Worm (Caenorhabditis elegans) whole organism, late embryonic: ENCODE measurements around the gene C09B9.1.

ENCODE experiments used
- C08G9.2 ChIP-seq: sonication (generic microtip); optimal IDR thresholded peaks from 2 replicates; lab custom pipeline; 2016; ENCODE audit warnings: mild to moderate bottlenecking, missing genetic modification characterization, moderate library complexity, missing compliant biosample characterization
- C38D4.7 ChIP-seq: fragments of 200-800 bp; sonication (Bioruptor generic); optimal IDR thresholded peaks from 2 replicates; lab custom pipeline; 2018; ENCODE audit warnings: mild to moderate bottlenecking, missing genetic modification characterization, moderate library complexity, missing compliant biosample characterization
- K09A11.1 ChIP-seq: sonication (generic microtip); optimal IDR thresholded peaks from 2 replicates; lab custom pipeline; 2017; ENCODE audit warnings: antibody characterized with exemption, mild to moderate bottlenecking, missing genetic modification characterization, missing compliant biosample characterization; ENCODE audit not compliant: insufficient read depth
- ahr-1 ChIP-seq: sonication (generic microtip); optimal IDR thresholded peaks from 2 replicates; lab custom pipeline; 2016; ENCODE audit warnings: missing genetic modification characterization, missing compliant biosample characterization
- ama-1 ChIP-seq: fragments of 150-350 bp; optimal IDR thresholded peaks from 2 replicates; lab custom pipeline; 2014
- ceh-14 ChIP-seq: sonication (generic microtip); optimal IDR thresholded peaks from 2 replicates; lab custom pipeline; 2016; ENCODE audit warnings: missing genotype, missing genetic modification characterization, missing compliant biosample characterization
- ceh-18 ChIP-seq: sonication (generic microtip); optimal IDR thresholded peaks from 2 replicates; lab custom pipeline; 2016; ENCODE audit warnings: missing genetic modification characterization, missing compliant biosample characterization
- ceh-22 ChIP-seq: sonication (generic microtip); optimal IDR thresholded peaks from 2 replicates; lab custom pipeline; 2017; ENCODE audit warnings: missing biosample characterization, missing genetic modification characterization
- ceh-31 ChIP-seq: sonication (generic microtip); optimal IDR thresholded peaks from 2 replicates; lab custom pipeline; 2016; ENCODE audit warnings: missing genetic modification characterization, missing compliant biosample characterization
- ceh-45 ChIP-seq: fragments of 200-800 bp; sonication (Bioruptor generic); IDR thresholded peaks from 2 replicates; pipeline ENCODE4 v1.3.6; 2022; ENCODE audit warnings: missing genetic modification reagents, missing genetic modification characterization, missing compliant biosample characterization
- ceh-48 ChIP-seq: sonication (generic microtip); optimal IDR thresholded peaks from 2 replicates; lab custom pipeline; 2016; ENCODE audit warnings: missing genetic modification characterization, inconsistent platforms, missing compliant biosample characterization
- ceh-6 ChIP-seq: fragments of 200-800 bp; sonication (Bioruptor generic); optimal IDR thresholded peaks from 2 replicates; lab custom pipeline; 2018; ENCODE audit warnings: mild to moderate bottlenecking, missing genetic modification characterization, missing compliant biosample characterization
- ceh-9 ChIP-seq: sonication (generic microtip); optimal IDR thresholded peaks from 2 replicates; lab custom pipeline; 2016; ENCODE audit warnings: mild to moderate bottlenecking, missing genetic modification characterization, inconsistent platforms, missing compliant biosample characterization
- che-1 ChIP-seq: sonication (generic microtip); optimal IDR thresholded peaks from 2 replicates; lab custom pipeline; 2016; ENCODE audit warnings: mild to moderate bottlenecking, missing genetic modification characterization, missing compliant biosample characterization
- ets-4 ChIP-seq: sonication (generic microtip); optimal IDR thresholded peaks from 2 replicates; lab custom pipeline; 2016; ENCODE audit warnings: missing genetic modification characterization, missing compliant biosample characterization
- eyg-1 ChIP-seq: sonication (generic microtip); optimal IDR thresholded peaks from 2 replicates; lab custom pipeline; 2016; ENCODE audit warnings: missing genotype, missing genetic modification characterization, missing compliant biosample characterization
- fkh-10 ChIP-seq: fragments of 150-350 bp; optimal IDR thresholded peaks from 2 replicates; lab custom pipeline; 2014; ENCODE audit warnings: missing biosample characterization, missing genetic modification reagents, missing genetic modification characterization
- gmeb-2 ChIP-seq: sonication (generic microtip); optimal IDR thresholded peaks from 2 replicates; lab custom pipeline; 2016; ENCODE audit warnings: missing genetic modification characterization, inconsistent platforms, missing compliant biosample characterization
- lim-6 ChIP-seq: sonication (generic microtip); optimal IDR thresholded peaks from 2 replicates; lab custom pipeline; 2016; ENCODE audit warnings: missing genetic modification characterization, missing compliant biosample characterization
- lin-11 ChIP-seq: fragments of 200-800 bp; sonication (Bioruptor generic); optimal IDR thresholded peaks from 2 replicates; lab custom pipeline; 2018; ENCODE audit warnings: mild to moderate bottlenecking, missing genetic modification characterization, missing compliant biosample characterization
- mec-3 ChIP-seq: sonication (generic microtip); optimal IDR thresholded peaks from 2 replicates; lab custom pipeline; 2016; ENCODE audit warnings: borderline replicate concordance, missing genetic modification characterization, missing compliant biosample characterization
- nfya-1 ChIP-seq: sonication (generic microtip); optimal IDR thresholded peaks from 2 replicates; lab custom pipeline; 2017; ENCODE audit warnings: missing genetic modification characterization, mild to moderate bottlenecking, missing compliant biosample characterization, antibody characterized with exemption, moderate library complexity
- nhr-232 ChIP-seq: sonication (generic microtip); optimal IDR thresholded peaks from 2 replicates; lab custom pipeline; 2016; ENCODE audit warnings: missing genetic modification characterization, missing compliant biosample characterization
- pag-3 ChIP-seq: sonication (generic microtip); optimal IDR thresholded peaks from 2 replicates; lab custom pipeline; 2016; ENCODE audit warnings: missing compliant biosample characterization, missing genetic modification characterization, borderline replicate concordance
- pat-9 ChIP-seq: fragments of 200-800 bp; sonication (Bioruptor generic); optimal IDR thresholded peaks from 2 replicates; lab custom pipeline; 2018; ENCODE audit warnings: mild to moderate bottlenecking, missing genetic modification characterization, moderate library complexity, missing compliant biosample characterization
- pqm-1 ChIP-seq: sonication (generic microtip); optimal IDR thresholded peaks from 2 replicates; lab custom pipeline; 2016; ENCODE audit warnings: missing genetic modification characterization, missing compliant biosample characterization
- sdc-2 ChIP-seq: sonication (generic microtip); optimal IDR thresholded peaks from 2 replicates; lab custom pipeline; 2016; ENCODE audit warnings: missing genotype, missing genetic modification characterization, missing compliant biosample characterization
- sox-2 ChIP-seq: fragments of 200-800 bp; sonication (Bioruptor generic); IDR thresholded peaks from 2 replicates; pipeline ENCODE4 v1.3.6; 2022; ENCODE audit warnings: missing genetic modification reagents, missing genetic modification characterization, missing compliant biosample characterization
- sox-4 ChIP-seq: sonication (generic microtip); optimal IDR thresholded peaks from 2 replicates; lab custom pipeline; 2017; ENCODE audit warnings: mild to moderate bottlenecking, missing genetic modification characterization, inconsistent platforms, missing compliant biosample characterization
- ttx-3 ChIP-seq: sonication (generic microtip); optimal IDR thresholded peaks from 2 replicates; lab custom pipeline; 2016; ENCODE audit warnings: missing genetic modification reagents, missing genetic modification characterization, missing compliant biosample characterization
- unc-3 ChIP-seq, 2 experiments: fragments of 200-800 bp in 1 of 2; sonication (Bioruptor generic) in 1 of 2; sonication (generic microtip) in 1 of 2; conservative IDR thresholded peaks in 1 of 2; optimal IDR thresholded peaks in 1 of 2; 2 replicates each; pipeline versions ENCODE4 v1.3.6 to Lab custom; 2016 to 2022; ENCODE audit warnings: missing compliant biosample characterization in 2 of 2, missing genetic modification characterization in 2 of 2, missing genetic modification reagents in 1 of 2
- unc-55 ChIP-seq: sonication (generic microtip); optimal IDR thresholded peaks from 2 replicates; lab custom pipeline; 2017; ENCODE audit warnings: missing biosample characterization, missing genetic modification reagents, missing genetic modification characterization
- unc-86 ChIP-seq: sonication (generic microtip); optimal IDR thresholded peaks from 2 replicates; lab custom pipeline; 2016; ENCODE audit warnings: missing genetic modification characterization, missing compliant biosample characterization

Gene C09B9.1

ce11 chrIV:5033276-5033675 lies 4.3 kb upstream of the C09B9.1 start, which contains the start of gene C09B9.4:
C09B9.4 (minus strand) TSS chrIV:5033376.
- TF ChIP-seq K09A11.1 (no peak), ceh-14 (tag; lab: Kevin White, UChicago) (no peak), pqm-1 (no peak), ttx-3 (tag; lab: Kevin White, UChicago) (no peak), ceh-45 (GFP tag; lab: Robert Waterston, UW) (no peak)

ce11 chrIV:5038744-5039143 lies 1.2 kb downstream of the C09B9.1 start:
- TF ChIP-seq ceh-9 (tag; lab: Kevin White, UChicago) (no peak), pat-9 (tag; lab: Kevin White, UChicago) (peak; percentile 23), ttx-3 (tag; lab: Kevin White, UChicago) (peak; percentile 39), ceh-6 (GFP tag; lab: Kevin White, UChicago) (peak; percentile 21), nfya-1 (tag; lab: Kevin White, UChicago) (peak; percentile 3), lim-6 (tag; lab: Kevin White, UChicago) (no peak), ceh-31 (tag; lab: Kevin White, UChicago) (no peak), sox-4 (peak; percentile 29), ceh-45 (GFP tag; lab: Robert Waterston, UW) (0 out of 2 replicates have a peak, but pooled peaks have one; percentile 8), nhr-232 (tag; lab: Kevin White, UChicago) (peak; percentile 32), unc-3 (GFP tag; conservative IDR thresholded peaks at IDR 0.05; lab: Robert Waterston, UW) (no peak), unc-3 (tag; optimal IDR thresholded peaks at IDR 0.05; lab: Kevin White, UChicago) (no peak), K09A11.1 (no peak), gmeb-2 (tag; lab: Kevin White, UChicago) (peak; percentile 38), lin-11 (tag; lab: Kevin White, UChicago) (peak; percentile 3), pag-3 (no peak), che-1 (peak; percentile 39), ama-1 (lab: Kevin White, UChicago) (no peak), C38D4.7 (GFP tag; lab: Kevin White, UChicago) (peak; percentile 26)

- TF ChIP-seq fkh-10 (no peak), ama-1 (lab: Kevin White, UChicago) (no peak), nfya-1 (tag; lab: Kevin White, UChicago) (no peak), unc-86 (no peak), lin-11 (tag; lab: Kevin White, UChicago) (no peak), ceh-45 (GFP tag; lab: Robert Waterston, UW) (no peak), sdc-2 (tag; lab: Kevin White, UChicago) (no peak), ets-4 (tag; lab: Kevin White, UChicago) (no peak)
Measured at ce11 chrIV:5045389-5045788, 7.8 kb downstream of the C09B9.1 start, which contains the start of gene hot-9. hot-9 (minus strand) TSS chrIV:5045489.

- TF ChIP-seq sox-2 (GFP tag; lab: Robert Waterston, UW) = no peak
- no peak for TF ChIP-seq eyg-1 (tag; lab: Kevin White, UChicago)
- no peak for TF ChIP-seq ceh-48 (tag; lab: Kevin White, UChicago)
- TF ChIP-seq unc-55 = no peak
- TF ChIP-seq C08G9.2 (tag; lab: Kevin White, UChicago) = no peak
- no peak for TF ChIP-seq ceh-18 (tag; lab: Kevin White, UChicago)
- TF ChIP-seq ceh-22 (tag; lab: Kevin White, UChicago) = no peak
- TF ChIP-seq mec-3 = no peak
- TF ChIP-seq ahr-1 (tag; lab: Kevin White, UChicago) = no peak
- no peak for TF ChIP-seq ceh-6 (GFP tag; lab: Kevin White, UChicago)
Measured at ce11 chrIV:5054297-5054696, 16.7 kb downstream of the C09B9.1 start.
